Worm (Caenorhabditis elegans) whole organism, mixed stage, embryonic: ENCODE measurements around the gene C49C8.5.

Experiments used
- blmp-1 ChIP-seq: fragments of 150-350 bp; optimal IDR thresholded peaks from 2 replicates; lab custom pipeline; 2014; ENCODE audit warnings: missing biosample characterization, missing genetic modification characterization
- ces-1 ChIP-seq: fragments of 150-350 bp; optimal IDR thresholded peaks from 2 replicates; lab custom pipeline; 2014; ENCODE audit warnings: missing biosample characterization, missing genetic modification reagents, missing genetic modification characterization
- elt-3 ChIP-seq: fragments of 150-350 bp; optimal IDR thresholded peaks from 2 replicates; lab custom pipeline; 2014; ENCODE audit warnings: missing biosample characterization, missing genetic modification characterization
- nhr-12 ChIP-seq: fragments of 150-350 bp; optimal IDR thresholded peaks from 2 replicates; lab custom pipeline; 2014; ENCODE audit warnings: missing biosample characterization, missing genetic modification characterization
- snpc-4 ChIP-seq: fragments of 150-350 bp; optimal IDR thresholded peaks from 2 replicates; lab custom pipeline; 2014; ENCODE audit warnings: missing biosample characterization, missing genetic modification characterization
- unc-39 ChIP-seq: fragments of 150-350 bp; optimal IDR thresholded peaks from 2 replicates; lab custom pipeline; 2014; ENCODE audit warnings: missing biosample characterization, missing genetic modification characterization
- unc-62 ChIP-seq: fragments of 150-350 bp; optimal IDR thresholded peaks from 2 replicates; lab custom pipeline; 2014; ENCODE audit warnings: missing biosample characterization, missing genetic modification reagents, missing genetic modification characterization
- ztf-11 ChIP-seq: fragments of 150-350 bp; optimal IDR thresholded peaks from 2 replicates; lab custom pipeline; 2014; ENCODE audit warnings: missing biosample characterization, missing genetic modification characterization

DNA sequence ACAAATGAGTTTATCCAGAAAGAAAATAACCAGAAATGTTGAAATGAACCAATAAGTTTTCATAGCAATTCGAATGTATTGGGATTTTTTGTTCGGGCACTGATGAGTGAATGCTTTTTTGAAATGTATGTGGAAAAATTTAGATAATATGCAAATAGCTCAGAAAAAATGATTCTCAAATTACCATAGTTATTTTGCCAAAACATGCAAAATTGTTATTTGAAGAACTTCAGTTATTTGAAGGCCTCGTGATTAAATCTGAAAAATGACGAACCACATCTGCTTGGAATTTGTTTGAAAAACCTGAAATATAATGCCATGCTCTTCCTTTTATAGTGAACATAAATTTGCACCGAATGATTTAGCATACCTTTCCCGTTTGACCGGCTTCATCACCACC lies 4.7 kb upstream of the C49C8.5 start, which contains the start of gene C49C8.6:
- TF ChIP-seq elt-3 (tag; lab: Kevin White, UChicago) (no peak), snpc-4 (tag; lab: Kevin White, UChicago) (no peak), unc-39 (tag; lab: Kevin White, UChicago) (no peak), blmp-1 (tag; lab: Kevin White, UChicago) (no peak), nhr-12 (tag; lab: Kevin White, UChicago) (no peak), unc-62 (GFP tag; lab: Kevin White, UChicago) (no peak), ces-1 (GFP tag; lab: Kevin White, UChicago) (no peak), ztf-11 (tag; lab: Kevin White, UChicago) (no peak)
